Worm (Caenorhabditis elegans) whole organism, L4 larva: ENCODE measurements around the gene C30G4.2.

Source experiments
- aly-2 ChIP-seq: sonication (generic microtip); optimal IDR thresholded peaks from 2 replicates; lab custom pipeline; 2018; ENCODE audit warnings: missing biosample characterization, missing genetic modification characterization
- ceh-44 ChIP-seq: fragments of 200-800 bp; sonication (Bioruptor generic); IDR thresholded peaks from 2 replicates; pipeline ENCODE4 v1.3.6; 2022; ENCODE audit warnings: missing genetic modification reagents, missing genetic modification characterization, missing compliant biosample characterization
- ceh-82 ChIP-seq: sonication (generic microtip); optimal IDR thresholded peaks from 2 replicates; lab custom pipeline; 2017; ENCODE audit warnings: missing biosample characterization, missing genetic modification characterization
- daf-8 ChIP-seq: fragments of 200-800 bp; sonication (Bioruptor generic); IDR thresholded peaks from 2 replicates; pipeline ENCODE4 v1.3.6; 2022; ENCODE audit warnings: missing genetic modification characterization, missing compliant biosample characterization
- fkh-10 ChIP-seq: fragments of 150-350 bp; optimal IDR thresholded peaks from 2 replicates; lab custom pipeline; 2014; ENCODE audit warnings: missing biosample characterization, missing genetic modification reagents, missing genetic modification characterization
- lin-38 ChIP-seq: fragments of 200-800 bp; sonication (Bioruptor generic); IDR thresholded peaks from 2 replicates; pipeline ENCODE4 v1.3.6; 2022; ENCODE audit warnings: missing genetic modification reagents, missing genetic modification characterization, missing compliant biosample characterization
- lin-39 ChIP-seq: fragments of 150-350 bp; optimal IDR thresholded peaks from 2 replicates; lab custom pipeline; 2014; ENCODE audit warnings: missing biosample characterization, missing genetic modification reagents, missing genetic modification characterization
- nhr-77 ChIP-seq: fragments of 150-350 bp; optimal IDR thresholded peaks from 2 replicates; lab custom pipeline; 2014; ENCODE audit warnings: missing biosample characterization, missing genetic modification characterization
- pha-4 ChIP-seq, 2 experiments: fragments of 150-350 bp in 1 of 2; fragments of 200-800 bp in 1 of 2; sonication (Bioruptor generic) in 1 of 2; IDR thresholded peaks in 1 of 2; optimal IDR thresholded peaks in 1 of 2; 2 replicates each; pipeline versions ENCODE4 v1.3.6 to Lab custom; 2014 to 2022; ENCODE audit warnings: missing genetic modification characterization in 2 of 2, missing genetic modification reagents in 2 of 2, missing biosample characterization in 1 of 2, missing compliant biosample characterization in 1 of 2
- spr-1 ChIP-seq: sonication (generic microtip); optimal IDR thresholded peaks from 2 replicates; lab custom pipeline; 2016; ENCODE audit warnings: mild to moderate bottlenecking, missing genetic modification characterization, missing compliant biosample characterization
- spr-3 ChIP-seq: fragments of 200-800 bp; sonication (Bioruptor generic); optimal IDR thresholded peaks from 2 replicates; lab custom pipeline; 2018; ENCODE audit warnings: mild to moderate bottlenecking, missing genetic modification characterization, missing compliant biosample characterization
- unc-62 ChIP-seq, 3 experiments: fragments of 150-350 bp in 1 of 3; sonication (generic microtip); optimal IDR thresholded peaks in 2 of 3; peaks in 1 of 3; 1 replicate in 1 of 3; 2 replicates in 2 of 3; lab custom pipeline; 2014 to 2017; ENCODE audit warnings: missing biosample characterization in 3 of 3, missing genetic modification characterization in 3 of 3, missing genetic modification reagents in 3 of 3, missing genotype in 1 of 3
- ztf-11 ChIP-seq: fragments of 150-350 bp; optimal IDR thresholded peaks from 2 replicates; lab custom pipeline; 2014; ENCODE audit warnings: missing biosample characterization, missing genetic modification characterization

DNA sequence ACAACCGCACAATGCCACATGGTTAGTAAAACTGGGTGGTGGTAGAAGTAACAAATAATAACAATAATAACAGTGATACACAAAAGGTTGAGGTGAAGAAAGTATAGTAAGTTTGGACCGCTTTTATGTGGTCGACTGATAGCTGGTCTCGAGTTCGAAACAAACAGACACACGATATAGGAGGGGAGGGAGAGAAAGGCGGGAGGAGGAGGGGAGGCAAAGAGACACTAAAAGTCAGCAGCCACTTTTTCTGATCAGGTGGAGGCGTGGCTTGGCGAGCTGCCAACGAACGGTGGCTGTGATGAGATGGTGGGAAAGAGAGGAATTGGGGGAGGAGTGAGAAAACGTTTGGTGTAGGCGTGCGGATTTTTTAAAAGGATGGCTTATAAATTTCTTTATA lies 12.9 kb upstream of the C30G4.2 start:
- TF ChIP-seq ztf-11 (tag; lab: Kevin White, UChicago): no peak
- no peak for TF ChIP-seq pha-4 (GFP tag; IDR thresholded peaks at IDR 0.05; lab: Robert Waterston, UW)
- no peak for TF ChIP-seq pha-4 (tag; optimal IDR thresholded peaks at IDR 0.05; lab: Kevin White, UChicago)
- TF ChIP-seq fkh-10 (GFP tag; lab: Kevin White, UChicago): no peak
- TF ChIP-seq spr-1 (tag; lab: Kevin White, UChicago): no peak
- TF ChIP-seq aly-2 (tag; lab: Kevin White, UChicago): no peak
- no peak for TF ChIP-seq ceh-44 (GFP tag; lab: Robert Waterston, UW)
- no peak for TF ChIP-seq nhr-77
- no peak for TF ChIP-seq lin-38 (GFP tag; lab: Robert Waterston, UW)
- no peak for TF ChIP-seq lin-39 (tag; lab: Kevin White, UChicago)
- no peak for TF ChIP-seq ceh-82 (tag; lab: Kevin White, UChicago)
- TF ChIP-seq unc-62 (GFP tag; optimal IDR thresholded peaks at IDR 0.05 in 1 of 2; lab: Kevin White, UChicago): no peak
- TF ChIP-seq unc-62 (tag; optimal IDR thresholded peaks at IDR 0.05; lab: Kevin White, UChicago): no peak
- no peak for TF ChIP-seq daf-8
- TF ChIP-seq spr-3 (GFP tag; lab: Kevin White, UChicago): no peak
